Worm (Caenorhabditis elegans) whole organism, midembryonic: ENCODE data around the gene C43F9.7.
A peak's percentile ranks its signal among the peaks of the same experiment; 100 is the strongest.

Experiments
- T22C8.4 ChIP-seq: fragments of 200-800 bp; sonication (Bioruptor generic); IDR thresholded peaks from 2 replicates; pipeline ENCODE4 v1.3.6; 2022; ENCODE audit warnings: missing genetic modification characterization, missing compliant biosample characterization
- cog-1 ChIP-seq: sonication (generic microtip); optimal IDR thresholded peaks from 2 replicates; lab custom pipeline; 2016; ENCODE audit warnings: missing genetic modification characterization, missing compliant biosample characterization
- flt-1 ChIP-seq: fragments of 200-800 bp; sonication (Bioruptor generic); IDR thresholded peaks from 2 replicates; pipeline ENCODE4 v1.3.6; 2022; ENCODE audit warnings: missing genetic modification characterization, missing compliant biosample characterization
- klf-2 ChIP-seq: fragments of 200-800 bp; sonication (Bioruptor generic); conservative IDR thresholded peaks from 2 replicates; pipeline ENCODE4 v1.3.6; 2022; ENCODE audit warnings: missing genetic modification reagents, missing genetic modification characterization, missing compliant biosample characterization
- med-1 ChIP-seq: sonication (generic microtip); optimal IDR thresholded peaks from 2 replicates; lab custom pipeline; 2017; ENCODE audit warnings: missing genetic modification characterization, mild to moderate bottlenecking, missing compliant biosample characterization, antibody characterized with exemption, missing genetic modification reagents; ENCODE audit not compliant: insufficient read depth
- ref-1 ChIP-seq: fragments of 200-800 bp; sonication (Bioruptor generic); conservative IDR thresholded peaks from 2 replicates; pipeline ENCODE4 v1.3.6; 2022; ENCODE audit warnings: missing genetic modification reagents, missing genetic modification characterization, missing compliant biosample characterization
- tab-1 ChIP-seq: fragments of 200-800 bp; sonication (Bioruptor generic); IDR thresholded peaks from 2 replicates; pipeline ENCODE4 v1.3.6; 2022; ENCODE audit warnings: missing genetic modification characterization, missing compliant biosample characterization
- ztf-23 ChIP-seq: fragments of 200-800 bp; sonication (Bioruptor generic); IDR thresholded peaks from 2 replicates; pipeline ENCODE4 v1.3.6; 2022; ENCODE audit warnings: missing genetic modification reagents, missing genetic modification characterization, missing compliant biosample characterization
- ztf-29 ChIP-seq: fragments of 200-800 bp; sonication (Bioruptor generic); IDR thresholded peaks from 2 replicates; pipeline ENCODE4 v1.3.6; 2022; ENCODE audit warnings: missing genetic modification reagents, missing genetic modification characterization, missing compliant biosample characterization

The C43F9.7 gene

DNA sequence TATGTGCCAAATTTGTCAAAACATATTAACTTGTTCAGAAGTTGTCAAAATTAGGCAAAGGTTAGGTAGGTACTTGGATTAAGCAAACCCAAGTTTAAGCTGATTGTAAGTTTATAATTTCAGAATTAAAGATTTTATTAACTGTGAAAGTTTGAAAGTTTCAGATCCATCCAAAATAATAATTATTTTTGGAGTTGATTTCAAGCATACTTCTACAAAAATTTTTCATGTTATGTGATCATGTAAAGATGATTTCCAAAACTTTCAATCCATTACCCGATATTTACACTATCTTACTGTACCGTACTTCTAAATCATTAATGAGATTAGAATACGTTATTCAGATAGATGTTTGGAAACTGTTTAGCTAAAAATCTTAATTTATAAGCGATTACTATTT, 28.9 kb downstream of the C43F9.7 start:
- TF ChIP-seq flt-1 (GFP tag; lab: Robert Waterston, UW): no peak
- TF ChIP-seq cog-1 (tag; lab: Kevin White, UChicago): no peak
- TF ChIP-seq T22C8.4 (GFP tag; lab: Robert Waterston, UW): no peak
- no peak for TF ChIP-seq ztf-29 (GFP tag; lab: Robert Waterston, UW)

DNA sequence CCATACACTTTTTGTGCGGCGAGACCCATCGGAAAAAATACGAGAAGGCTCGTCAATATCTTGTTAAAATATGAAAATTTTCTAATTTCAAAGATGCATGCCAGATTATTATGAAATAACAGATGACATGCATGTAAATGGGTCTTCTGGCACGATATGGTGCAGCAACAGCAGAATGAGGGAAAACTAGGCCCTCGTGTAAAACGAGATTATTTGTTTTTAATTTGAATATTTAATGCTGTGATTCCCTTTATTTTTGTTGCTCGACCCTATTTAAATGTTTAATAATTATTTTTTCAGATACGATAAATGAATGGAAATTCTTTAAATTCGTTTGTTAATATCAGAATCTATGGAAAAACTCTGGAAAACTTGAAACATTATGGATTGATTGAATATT, 31.9 kb downstream of the C43F9.7 start, which contains the start of gene him-8:
Gene him-8 (plus strand): TSS at position 301 of the 400 bp plus-strand sequence.
- TF ChIP-seq klf-2 (GFP tag; lab: Robert Waterston, UW): no peak
- no peak for TF ChIP-seq tab-1 (GFP tag; lab: Robert Waterston, UW)
- no peak for TF ChIP-seq ref-1

DNA sequence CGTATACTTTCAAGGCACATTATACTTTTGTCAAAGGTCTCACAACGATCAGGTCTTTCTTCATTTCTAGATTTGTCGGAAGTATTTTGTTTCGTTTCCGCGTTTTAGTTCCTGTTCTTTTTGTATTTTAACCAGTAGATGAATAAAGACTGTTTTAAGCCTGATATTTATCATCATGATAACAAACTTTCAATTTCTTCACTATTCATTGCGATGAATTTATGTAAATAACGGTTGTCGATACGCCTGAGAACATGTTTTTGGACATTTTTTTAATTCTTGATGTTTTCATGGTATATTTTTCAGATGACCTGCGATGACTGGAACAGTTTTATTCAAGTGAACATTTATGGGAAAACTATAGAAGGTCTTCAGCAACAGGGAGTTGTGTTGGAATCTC, 35.1 kb downstream of the C43F9.7 start, which contains the start of gene zim-3:
Gene zim-3 (plus strand): TSS at position 301 of the 400 bp plus-strand sequence.
- TF ChIP-seq med-1 (GFP tag; lab: Kevin White, UChicago): no peak
- no peak for TF ChIP-seq ztf-23 (GFP tag; lab: Robert Waterston, UW)
- no peak for TF ChIP-seq ref-1
- no peak for TF ChIP-seq klf-2 (GFP tag; lab: Robert Waterston, UW)
- no peak for TF ChIP-seq tab-1 (GFP tag; lab: Robert Waterston, UW)
- TF ChIP-seq ztf-29 (GFP tag; lab: Robert Waterston, UW): no peak
- TF ChIP-seq cog-1 (tag; lab: Kevin White, UChicago): no peak
- no peak for TF ChIP-seq T22C8.4 (GFP tag; lab: Robert Waterston, UW)
- TF ChIP-seq flt-1 (GFP tag; lab: Robert Waterston, UW): no peak

DNA sequence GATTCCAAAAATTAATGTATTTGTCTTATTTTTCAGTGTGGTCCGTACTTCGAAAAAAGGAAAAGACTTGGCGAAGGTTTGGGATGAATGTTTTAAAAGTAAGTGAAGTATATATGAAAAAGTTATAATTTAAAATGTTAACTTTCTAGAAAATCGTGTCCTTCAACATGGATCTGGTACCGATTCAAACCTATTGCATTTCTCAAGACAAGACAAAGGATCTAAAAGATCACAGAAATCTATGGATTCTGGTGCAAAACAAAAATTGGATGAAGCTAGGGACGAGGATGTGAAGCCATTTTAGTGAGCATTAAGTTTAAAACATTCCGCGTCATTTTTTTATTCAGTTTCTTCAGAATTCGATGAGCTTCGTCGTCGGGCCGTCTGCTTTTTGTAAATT, 38.5 kb downstream of the C43F9.7 start, which contains the start of gene zim-2:
Gene zim-2 (plus strand): TSS at position 301 of the 400 bp plus-strand sequence.
- TF ChIP-seq flt-1 (GFP tag; lab: Robert Waterston, UW) (no peak), ref-1 (no peak), tab-1 (GFP tag; lab: Robert Waterston, UW) (no peak), med-1 (GFP tag; lab: Kevin White, UChicago) (no peak), T22C8.4 (GFP tag; lab: Robert Waterston, UW) (no peak), klf-2 (GFP tag; lab: Robert Waterston, UW) (no peak), cog-1 (tag; lab: Kevin White, UChicago) (no peak), ztf-23 (GFP tag; lab: Robert Waterston, UW) (no peak), ztf-29 (GFP tag; lab: Robert Waterston, UW) (no peak)

DNA sequence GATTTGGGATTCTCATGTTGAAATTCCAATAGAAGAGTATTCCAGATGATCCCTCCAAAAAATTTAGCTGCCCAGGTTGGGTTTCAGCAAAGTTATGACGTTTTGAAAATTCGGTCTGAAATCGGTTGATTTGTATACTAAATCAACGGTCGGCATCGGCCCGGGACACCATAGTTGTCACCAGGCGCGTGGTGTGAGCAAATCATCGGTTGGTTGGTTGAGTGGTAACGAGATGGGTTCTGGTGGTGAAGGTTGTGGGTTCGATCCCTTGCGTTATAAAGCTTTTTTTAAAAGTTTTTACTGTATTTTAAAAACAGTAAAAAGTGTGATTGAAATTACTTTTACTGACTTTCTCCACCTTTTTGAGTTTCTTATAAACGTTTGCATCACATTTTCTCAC, 44.9 kb downstream of the C43F9.7 start:
- TF ChIP-seq ref-1 (peak; percentile 62), tab-1 (GFP tag; lab: Robert Waterston, UW) (0 out of 2 replicates have a peak, but pooled peaks have one; percentile 53)

DNA sequence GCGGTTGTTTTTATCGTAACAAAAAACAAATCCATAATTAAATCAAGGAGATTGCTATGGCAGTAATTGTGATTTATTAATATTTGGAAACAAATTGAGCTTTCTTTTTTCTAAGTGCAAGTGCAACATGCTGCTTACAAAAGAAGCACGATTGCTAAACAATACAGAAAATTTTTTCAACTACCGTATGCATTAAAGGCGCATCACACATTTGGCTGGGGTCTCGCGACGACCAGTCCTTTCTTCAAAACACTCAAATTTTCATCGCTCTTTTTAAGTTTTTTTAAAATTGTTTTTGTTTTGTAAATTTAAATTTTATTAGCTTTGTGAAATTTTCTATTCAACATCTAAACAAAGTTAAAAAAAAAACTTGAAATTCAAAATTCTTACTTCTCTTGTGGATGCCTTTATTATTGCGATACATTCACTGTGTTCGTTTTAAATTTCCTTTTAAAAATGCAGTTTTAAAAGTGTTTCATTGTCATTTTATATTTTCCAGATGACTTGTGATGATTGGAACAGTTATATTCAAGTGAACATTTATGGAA, 46.8 kb downstream of the C43F9.7 start, which contains the start of gene zim-1:
Gene zim-1 (plus strand): TSS at position 498 of the 548 bp plus-strand sequence.
- TF ChIP-seq klf-2 (GFP tag; lab: Robert Waterston, UW) (no peak), ztf-23 (GFP tag; lab: Robert Waterston, UW) (no peak), ztf-29 (GFP tag; lab: Robert Waterston, UW) (no peak), med-1 (GFP tag; lab: Kevin White, UChicago) (no peak), flt-1 (GFP tag; lab: Robert Waterston, UW) (no peak), ref-1 (no peak), cog-1 (tag; lab: Kevin White, UChicago) (no peak), tab-1 (GFP tag; lab: Robert Waterston, UW) (no peak), T22C8.4 (GFP tag; lab: Robert Waterston, UW) (no peak)

DNA sequence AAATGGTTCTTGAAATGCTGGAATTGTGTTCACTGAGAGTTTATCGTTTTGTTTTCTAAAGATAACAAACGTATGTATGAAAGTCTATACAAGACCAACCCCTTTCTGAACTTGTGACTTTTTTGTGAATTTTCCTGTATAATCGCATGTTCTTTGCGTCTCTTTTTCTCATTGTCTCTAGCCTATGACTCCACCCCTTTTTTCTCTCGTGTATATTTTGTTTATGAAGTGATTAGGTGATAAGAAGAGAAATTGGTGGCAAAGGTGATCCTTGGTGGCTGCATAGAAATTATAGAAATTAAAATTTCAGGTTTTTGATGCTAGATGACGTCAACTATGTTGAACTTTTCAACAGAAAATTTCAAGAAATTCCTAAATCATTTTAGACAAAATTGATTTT, 48.4 kb downstream of the C43F9.7 start, which contains the start of gene T07G12.5:
Gene T07G12.5 (minus strand): TSS at position 101 of the 400 bp plus-strand sequence.
- TF ChIP-seq ztf-23 (GFP tag; lab: Robert Waterston, UW): no peak
- no peak for TF ChIP-seq T22C8.4 (GFP tag; lab: Robert Waterston, UW)
- TF ChIP-seq ref-1: no peak
- TF ChIP-seq cog-1 (tag; lab: Kevin White, UChicago): no peak
- TF ChIP-seq tab-1 (GFP tag; lab: Robert Waterston, UW): no peak
- no peak for TF ChIP-seq flt-1 (GFP tag; lab: Robert Waterston, UW)
- no peak for TF ChIP-seq klf-2 (GFP tag; lab: Robert Waterston, UW)
- no peak for TF ChIP-seq ztf-29 (GFP tag; lab: Robert Waterston, UW)
- TF ChIP-seq med-1 (GFP tag; lab: Kevin White, UChicago): no peak

DNA sequence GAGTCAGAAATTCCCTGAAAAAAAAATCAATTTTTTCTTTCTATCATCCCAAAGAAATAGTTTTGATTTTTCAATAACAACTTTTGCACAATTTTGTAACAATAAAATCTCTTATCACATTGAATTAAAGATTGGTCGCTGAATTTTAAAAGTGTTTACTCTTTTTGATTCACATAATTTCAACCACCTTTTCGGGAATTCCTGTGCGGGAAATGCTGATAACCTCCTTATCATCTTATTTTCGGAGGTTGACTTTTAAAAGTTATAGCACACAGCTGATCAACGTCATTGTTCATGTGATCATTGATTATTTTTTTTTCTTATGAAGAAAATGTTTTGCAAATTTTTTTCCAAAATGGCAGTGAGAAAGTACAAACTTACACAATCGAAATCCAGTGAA, 50.1 kb downstream of the C43F9.7 start:
- TF ChIP-seq T22C8.4 (GFP tag; lab: Robert Waterston, UW) (no peak), ztf-23 (GFP tag; lab: Robert Waterston, UW) (no peak), cog-1 (tag; lab: Kevin White, UChicago) (no peak), ref-1 (no peak), med-1 (GFP tag; lab: Kevin White, UChicago) (no peak), tab-1 (GFP tag; lab: Robert Waterston, UW) (no peak), flt-1 (GFP tag; lab: Robert Waterston, UW) (no peak), klf-2 (GFP tag; lab: Robert Waterston, UW) (no peak), ztf-29 (GFP tag; lab: Robert Waterston, UW) (no peak)
